Fruit fly (Drosophila melanogaster) whole organism, embryonic: ENCODE measurements around the gene CG15764.

ENCODE experiments used
- Atf3 ChIP-seq: fragments of 200-800 bp; sonication (Bioruptor generic); optimal IDR thresholded peaks from 3 replicates; lab custom pipeline; 2016; ENCODE audit warnings: missing biosample characterization, missing genetic modification characterization
- B-H2 ChIP-seq: fragments of 200-800 bp; sonication (Bioruptor generic); optimal IDR thresholded peaks from 2 replicates; lab custom pipeline; 2018; ENCODE audit warnings: missing biosample characterization, mild to moderate bottlenecking, missing genetic modification characterization
- Bgb ChIP-seq: fragments of 200-800 bp; sonication (Bioruptor generic); IDR thresholded peaks from 2 replicates; pipeline ENCODE4 v1.3.6; 2022; ENCODE audit warnings: missing biosample characterization, missing genetic modification characterization; ENCODE audit not compliant: partially characterized antibody
- C15 ChIP-seq: fragments of 200-800 bp; sonication (Bioruptor generic); IDR thresholded peaks from 3 replicates; pipeline ENCODE4 v1.3.6; 2022; ENCODE audit warnings: missing biosample characterization, missing genetic modification characterization
- CG10543 ChIP-seq: fragments of 200-800 bp; sonication (Bioruptor generic); optimal IDR thresholded peaks from 3 replicates; lab custom pipeline; 2017; ENCODE audit warnings: missing biosample characterization, mild to moderate bottlenecking, missing genetic modification characterization, moderate library complexity
- CG12769 ChIP-seq: fragments of 200-800 bp; sonication (Bioruptor generic); optimal IDR thresholded peaks from 2 replicates; lab custom pipeline; 2019; ENCODE audit warnings: missing biosample characterization, mild to moderate bottlenecking, missing genetic modification characterization, moderate library complexity
- CG14014 ChIP-seq: fragments of 200-800 bp; sonication (Bioruptor generic); IDR thresholded peaks from 2 replicates; pipeline ENCODE4 v1.3.6; 2022; ENCODE audit warnings: missing biosample characterization, missing genetic modification characterization
- CG15479 ChIP-seq: fragments of 200-800 bp; sonication (Bioruptor generic); optimal IDR thresholded peaks from 3 replicates; lab custom pipeline; 2019; ENCODE audit warnings: missing biosample characterization, mild to moderate bottlenecking, missing genetic modification characterization, moderate library complexity
- CG16813 ChIP-seq: fragments of 200-800 bp; sonication (Bioruptor generic); IDR thresholded peaks from 3 replicates; pipeline ENCODE4 v1.3.6; 2022; ENCODE audit warnings: missing biosample characterization, missing genetic modification characterization; ENCODE audit not compliant: partially characterized antibody
- CG16863 ChIP-seq: fragments of 200-800 bp; sonication (Bioruptor generic); optimal IDR thresholded peaks from 3 replicates; lab custom pipeline; 2016; ENCODE audit warnings: missing biosample characterization, missing genetic modification characterization
- CG17361 ChIP-seq: fragments of 200-800 bp; sonication (Bioruptor generic); IDR thresholded peaks from 3 replicates; pipeline ENCODE4 v1.3.6; 2022; ENCODE audit warnings: missing biosample characterization, missing genetic modification characterization
- CG17912 ChIP-seq: fragments of 200-800 bp; sonication (Bioruptor generic); optimal IDR thresholded peaks from 2 replicates; lab custom pipeline; 2018; ENCODE audit warnings: missing biosample characterization, mild to moderate bottlenecking, missing genetic modification characterization
- CG2202 ChIP-seq: fragments of 200-800 bp; sonication (Bioruptor generic); optimal IDR thresholded peaks from 2 replicates; lab custom pipeline; 2018; ENCODE audit warnings: missing biosample characterization, mild to moderate bottlenecking, missing genetic modification characterization
- CG2875 ChIP-seq: fragments of 200-800 bp; sonication (Bioruptor generic); optimal IDR thresholded peaks from 2 replicates; lab custom pipeline; 2017; ENCODE audit warnings: missing biosample characterization, mild to moderate bottlenecking, missing genetic modification characterization, missing genetic modification reagents
- CG30020 ChIP-seq: fragments of 200-800 bp; optimal IDR thresholded peaks from 2 replicates; lab custom pipeline; 2019; ENCODE audit warnings: missing biosample characterization, mild to moderate bottlenecking, missing genetic modification characterization, moderate library complexity
- CG30431 ChIP-seq: fragments of 200-800 bp; sonication (Bioruptor generic); optimal IDR thresholded peaks from 2 replicates; lab custom pipeline; 2017; ENCODE audit warnings: missing biosample characterization, missing genetic modification characterization
- CG32532 ChIP-seq: fragments of 200-800 bp; sonication (Bioruptor generic); IDR thresholded peaks from 2 replicates; pipeline ENCODE4 v1.3.6; 2022; ENCODE audit warnings: missing biosample characterization, missing genetic modification characterization
- CG34376 ChIP-seq: fragments of 200-800 bp; sonication (Bioruptor generic); optimal IDR thresholded peaks from 2 replicates; lab custom pipeline; 2018; ENCODE audit warnings: missing biosample characterization, mild to moderate bottlenecking, missing genetic modification characterization
- CG6689 ChIP-seq: fragments of 200-800 bp; sonication (Bioruptor generic); IDR thresholded peaks from 2 replicates; pipeline ENCODE4 v1.3.6; 2022; ENCODE audit warnings: missing biosample characterization, missing genetic modification characterization
- CG6854 ChIP-seq: fragments of 200-800 bp; sonication (Bioruptor generic); optimal IDR thresholded peaks from 3 replicates; lab custom pipeline; 2017; ENCODE audit warnings: missing biosample characterization, mild to moderate bottlenecking, missing genetic modification characterization
- CG9817 ChIP-seq: fragments of 200-800 bp; sonication (Bioruptor generic); optimal IDR thresholded peaks from 2 replicates; lab custom pipeline; 2018; ENCODE audit warnings: missing biosample characterization, mild to moderate bottlenecking, missing genetic modification characterization, moderate library complexity
- Eip74EF ChIP-seq, 2 experiments: fragments of 200-800 bp in 1 of 2; fragments of >200 bp in 1 of 2; sonication (Bioruptor generic) in 1 of 2; optimal IDR thresholded peaks; 2 replicates each; lab custom pipeline; 2017 to 2019; ENCODE audit warnings: missing biosample characterization in 2 of 2, missing genetic modification characterization in 2 of 2, mild to moderate bottlenecking in 1 of 2, moderate library complexity in 1 of 2
- Ets65A ChIP-seq: fragments of 200-800 bp; sonication (Bioruptor generic); peaks from one replicate; lab custom pipeline; 2016; ENCODE audit warnings: missing biosample characterization, missing genetic modification characterization
- GATAe ChIP-seq: fragments of 200-800 bp; sonication (Bioruptor generic); conservative IDR thresholded peaks from 2 replicates; pipeline ENCODE4 v1.3.6; 2022; ENCODE audit warnings: missing biosample characterization, missing genetic modification characterization
- Gsc ChIP-seq: fragments of 200-800 bp; sonication (Bioruptor generic); IDR thresholded peaks from 2 replicates; pipeline ENCODE4 v1.3.6; 2022; ENCODE audit warnings: missing biosample characterization, missing genetic modification characterization
- HLH54F ChIP-seq: fragments of 200-800 bp; sonication (Bioruptor generic); optimal IDR thresholded peaks from 3 replicates; lab custom pipeline; 2016; ENCODE audit warnings: missing biosample characterization, missing genetic modification characterization
- HmgD ChIP-seq: fragments of 200-800 bp; sonication (Bioruptor generic); optimal IDR thresholded peaks from 3 replicates; lab custom pipeline; 2016; ENCODE audit warnings: missing biosample characterization, missing genetic modification characterization
- NK7.1 ChIP-seq: fragments of 200-800 bp; sonication (Bioruptor generic); optimal IDR thresholded peaks from 3 replicates; lab custom pipeline; 2016; ENCODE audit warnings: missing biosample characterization, missing genetic modification characterization
- TFAM ChIP-seq: fragments of 200-800 bp; sonication (Bioruptor generic); optimal IDR thresholded peaks from 2 replicates; lab custom pipeline; 2017; ENCODE audit warnings: missing biosample characterization, missing genetic modification characterization, inconsistent platforms
- Usf ChIP-seq: fragments of 200-800 bp; sonication (Bioruptor generic); optimal IDR thresholded peaks from 2 replicates; lab custom pipeline; 2017; ENCODE audit warnings: missing genotype, missing biosample characterization, missing genetic modification characterization
- ab ChIP-seq: fragments of 200-800 bp; sonication (Bioruptor generic); optimal IDR thresholded peaks from 2 replicates; lab custom pipeline; 2016; ENCODE audit warnings: missing biosample characterization, missing genetic modification characterization
- amos ChIP-seq: fragments of 200-800 bp; sonication (Bioruptor generic); IDR thresholded peaks from 2 replicates; pipeline ENCODE4 v1.3.6; 2022; ENCODE audit warnings: missing biosample characterization, missing genetic modification characterization; ENCODE audit not compliant: partially characterized antibody
- bbx ChIP-seq: fragments of 200-800 bp; sonication (Bioruptor generic); IDR thresholded peaks from 2 replicates; pipeline ENCODE4 v1.3.6; 2022; ENCODE audit warnings: missing biosample characterization, missing genetic modification characterization; ENCODE audit not compliant: partially characterized antibody
- cad ChIP-seq: fragments of >200 bp; optimal IDR thresholded peaks from 2 replicates; lab custom pipeline; 2017; ENCODE audit warnings: missing biosample characterization, missing genetic modification characterization
- cato ChIP-seq: fragments of 200-800 bp; sonication (Bioruptor generic); optimal IDR thresholded peaks from 2 replicates; lab custom pipeline; 2016; ENCODE audit warnings: missing biosample characterization, missing genetic modification characterization, borderline replicate concordance
- chif ChIP-seq, 2 experiments: fragments of 200-800 bp; sonication (Bioruptor generic); optimal IDR thresholded peaks; 3 replicates each; lab custom pipeline; 2016; ENCODE audit warnings: missing biosample characterization in 2 of 2, missing genetic modification characterization in 2 of 2
- croc ChIP-seq: fragments of 200-800 bp; sonication (Bioruptor generic); conservative IDR thresholded peaks from 3 replicates; pipeline ENCODE4 v1.3.6; 2022; ENCODE audit warnings: missing biosample characterization, missing genetic modification characterization
- dimm ChIP-seq: fragments of 200-800 bp; sonication (Bioruptor generic); IDR thresholded peaks from 2 replicates; pipeline ENCODE4 v1.3.6; 2022; ENCODE audit warnings: missing biosample characterization, missing genetic modification characterization
- dmrt99B ChIP-seq: fragments of 200-800 bp; sonication (Bioruptor generic); optimal IDR thresholded peaks from 2 replicates; lab custom pipeline; 2018; ENCODE audit warnings: missing biosample characterization, mild to moderate bottlenecking, missing genetic modification characterization, moderate library complexity
- emc ChIP-seq: fragments of 200-800 bp; sonication (Bioruptor generic); optimal IDR thresholded peaks from 2 replicates; lab custom pipeline; 2016; ENCODE audit warnings: missing biosample characterization, missing genetic modification characterization
- gsb-n ChIP-seq: fragments of 200-800 bp; sonication (Bioruptor generic); optimal IDR thresholded peaks from 3 replicates; lab custom pipeline; 2018; ENCODE audit warnings: missing biosample characterization, mild to moderate bottlenecking, missing genetic modification characterization
- gt ChIP-seq: fragments of 200-800 bp; sonication (Bioruptor generic); IDR thresholded peaks from 2 replicates; pipeline ENCODE4 v1.3.6; 2022; ENCODE audit warnings: missing biosample characterization, missing genetic modification characterization
- ham ChIP-seq: fragments of 200-800 bp; sonication (Bioruptor generic); IDR thresholded peaks from 2 replicates; pipeline ENCODE4 v1.3.6; 2022; ENCODE audit warnings: missing biosample characterization, missing genetic modification characterization
- jigr1 ChIP-seq: fragments of 200-800 bp; sonication (Bioruptor generic); IDR thresholded peaks from 3 replicates; pipeline ENCODE4 v1.3.6; 2022; ENCODE audit warnings: missing biosample characterization, missing genetic modification characterization
- lov ChIP-seq, 2 experiments: fragments of 200-800 bp in 1 of 2; fragments of >200 bp in 1 of 2; sonication (Bioruptor generic) in 1 of 2; IDR thresholded peaks in 1 of 2; optimal IDR thresholded peaks in 1 of 2; 2 replicates in 1 of 2; 3 replicates in 1 of 2; pipeline versions ENCODE4 v1.3.6 to Lab custom; 2017 to 2022; ENCODE audit warnings: missing biosample characterization in 1 of 2, missing genetic modification characterization in 1 of 2
- oc ChIP-seq: fragments of 200-800 bp; sonication (Bioruptor generic); optimal IDR thresholded peaks from 2 replicates; lab custom pipeline; 2018; ENCODE audit warnings: missing biosample characterization, mild to moderate bottlenecking, missing genetic modification characterization, moderate library complexity
- pum ChIP-seq: fragments of 200-800 bp; sonication (Bioruptor generic); optimal IDR thresholded peaks from 2 replicates; lab custom pipeline; 2016; ENCODE audit warnings: missing biosample characterization, missing genetic modification characterization
- sens ChIP-seq: fragments of 200-800 bp; sonication (Bioruptor generic); peaks from one replicate; lab custom pipeline; 2016; ENCODE audit warnings: missing biosample characterization, missing genetic modification characterization
- sens-2 ChIP-seq: fragments of 200-800 bp; sonication (Bioruptor generic); IDR thresholded peaks from 2 replicates; pipeline ENCODE4 v1.3.6; 2022; ENCODE audit warnings: missing biosample characterization, missing genetic modification characterization
- sug ChIP-seq: fragments of 200-800 bp; optimal IDR thresholded peaks from 2 replicates; lab custom pipeline; 2019; ENCODE audit warnings: missing biosample characterization, mild to moderate bottlenecking, missing genetic modification characterization, moderate library complexity
- trem ChIP-seq: fragments of 200-800 bp; optimal IDR thresholded peaks from 3 replicates; lab custom pipeline; 2019; ENCODE audit warnings: missing biosample characterization, mild to moderate bottlenecking, missing genetic modification characterization, moderate library complexity
- vfl ChIP-seq: fragments of 200-800 bp; sonication (Bioruptor generic); optimal IDR thresholded peaks from 2 replicates; lab custom pipeline; 2016; ENCODE audit warnings: missing biosample characterization, missing genetic modification characterization

CG15764 gene

DNA sequence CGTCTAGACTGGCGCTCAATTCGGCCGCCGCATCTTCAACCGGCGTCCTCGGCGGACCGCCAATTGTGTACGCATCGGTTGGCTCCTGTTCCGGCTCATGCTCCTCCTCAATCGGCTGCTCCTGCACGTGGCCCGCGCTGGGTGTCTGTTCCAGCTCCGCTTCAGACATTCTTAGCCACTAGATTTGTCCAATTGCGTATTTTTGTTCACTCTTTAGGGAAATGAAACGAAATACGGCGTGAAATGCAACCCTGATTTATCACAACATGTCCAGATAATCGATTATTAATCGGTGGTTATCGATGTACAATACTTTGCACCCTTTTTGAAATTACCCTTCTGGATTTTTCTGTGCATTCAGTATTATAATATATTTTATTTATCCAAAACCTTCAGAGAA lies 7.7 kb downstream of the CG15764 start, which contains the start of gene mof (continued):
- no peak for TF ChIP-seq CG2202 (tag; lab: Kevin White, UChicago)
- no peak for TF ChIP-seq TFAM
- no peak for TF ChIP-seq NK7.1 (GFP tag; lab: Kevin White, UChicago)
- no peak for TF ChIP-seq CG12769
- TF ChIP-seq CG30020 (tag; lab: Kevin White, UChicago), result no peak
- no peak for TF ChIP-seq CG9817 (tag; lab: Kevin White, UChicago)
- peak; percentile 69 for TF ChIP-seq CG16813
- no peak for TF ChIP-seq cad (GFP tag; lab: Kevin White, UChicago)
- TF ChIP-seq vfl (GFP tag; lab: Kevin White, UChicago), result no peak
- no peak for TF ChIP-seq Atf3 (GFP tag; lab: Kevin White, UChicago)
- no peak for TF ChIP-seq CG16863 (GFP tag; lab: Kevin White, UChicago)
- no peak for TF ChIP-seq dmrt99B (tag; lab: Kevin White, UChicago)
- no peak for TF ChIP-seq lov (optimal IDR thresholded peaks at IDR 0.05; lab: Kevin White, UChicago)
- TF ChIP-seq lov (GFP tag; IDR thresholded peaks at IDR 0.05; lab: Robert Waterston, UW), result no peak
- TF ChIP-seq CG30431 (GFP tag; lab: Kevin White, UChicago), result no peak
- TF ChIP-seq sug (tag; lab: Kevin White, UChicago), result no peak
- peak; percentile 72 for TF ChIP-seq Bgb (GFP tag; lab: Robert Waterston, UW)
- TF ChIP-seq ab, result no peak
- TF ChIP-seq gt (GFP tag; lab: Robert Waterston, UW), result no peak
- TF ChIP-seq trem, result peak; percentile 18
- no peak for TF ChIP-seq emc (GFP tag; lab: Kevin White, UChicago)
- TF ChIP-seq CG10543, result no peak
- no peak for TF ChIP-seq HLH54F (GFP tag; lab: Kevin White, UChicago)
- TF ChIP-seq CG6854 (GFP tag; lab: Kevin White, UChicago), result no peak
- no peak for TF ChIP-seq CG32532 (GFP tag; lab: Robert Waterston, UW)
- TF ChIP-seq sens-2 (GFP tag; lab: Robert Waterston, UW), result no peak
- TF ChIP-seq CG17361 (GFP tag; lab: Robert Waterston, UW), result no peak
- TF ChIP-seq Usf, result no peak
- TF ChIP-seq CG34376, result no peak
- no peak for TF ChIP-seq sens (GFP tag; lab: Kevin White, UChicago)
- TF ChIP-seq oc (tag; lab: Kevin White, UChicago), result no peak
- no peak for TF ChIP-seq dimm (GFP tag; lab: Robert Waterston, UW)
- no peak for TF ChIP-seq CG2875 (GFP tag; lab: Kevin White, UChicago)
- no peak for TF ChIP-seq Gsc (GFP tag; lab: Robert Waterston, UW)
- peak; percentile 27 for TF ChIP-seq Ets65A (GFP tag; lab: Kevin White, UChicago)
- TF ChIP-seq HmgD, result no peak
- no peak for TF ChIP-seq cato (GFP tag; lab: Kevin White, UChicago)
- TF ChIP-seq CG14014 (GFP tag; lab: Robert Waterston, UW), result no peak
- TF ChIP-seq gsb-n (tag; lab: Kevin White, UChicago), result no peak
- no peak for TF ChIP-seq ham (GFP tag; lab: Robert Waterston, UW)
- peak; percentile 85 for TF ChIP-seq bbx (GFP tag; lab: Robert Waterston, UW)
- TF ChIP-seq CG17912 (GFP tag; lab: Kevin White, UChicago), result no peak
- no peak for TF ChIP-seq jigr1 (GFP tag; lab: Robert Waterston, UW)
- 0 out of 2 replicates have a peak, but pooled peaks have one; percentile 6 for TF ChIP-seq CG6689 (GFP tag; lab: Robert Waterston, UW)
- no peak for TF ChIP-seq chif (GFP tag; optimal IDR thresholded peaks at IDR 0.05; lab: Kevin White, UChicago)
- no peak for TF ChIP-seq GATAe (GFP tag; lab: Robert Waterston, UW)
- no peak for TF ChIP-seq croc (GFP tag; lab: Robert Waterston, UW)
- TF ChIP-seq B-H2, result no peak
- no peak for TF ChIP-seq C15 (GFP tag; lab: Robert Waterston, UW)
- no peak for TF ChIP-seq Eip74EF (GFP tag; optimal IDR thresholded peaks at IDR 0.05; lab: Kevin White, UChicago)
- no peak for TF ChIP-seq CG15479 (GFP tag; lab: Kevin White, UChicago)
- TF ChIP-seq amos (GFP tag; lab: Robert Waterston, UW), result peak; percentile 57; the same call in 1 of the 2 replicates
- no peak for TF ChIP-seq pum (GFP tag; lab: Kevin White, UChicago)
